Fruit fly (Drosophila melanogaster) whole organism, prepupa: ENCODE measurements around the gene TwdlN.

Experiments used
- CG11294 ChIP-seq: fragments of 200-800 bp; sonication (Bioruptor generic); IDR thresholded peaks from 2 replicates; pipeline ENCODE4 v1.3.6; 2022; ENCODE audit warnings: missing biosample characterization, missing genetic modification characterization
- CG34406 ChIP-seq: fragments of 200-800 bp; sonication (Bioruptor generic); optimal IDR thresholded peaks from 3 replicates; lab custom pipeline; 2016; ENCODE audit warnings: missing biosample characterization, missing genetic modification characterization
- CG6808 ChIP-seq: fragments of 200-800 bp; sonication (Bioruptor generic); optimal IDR thresholded peaks from 3 replicates; lab custom pipeline; 2017; ENCODE audit warnings: missing biosample characterization, missing genetic modification characterization, mild to moderate bottlenecking, moderate library complexity, missing genetic modification reagents
- CG8119 ChIP-seq: fragments of 200-800 bp; sonication (Bioruptor generic); IDR thresholded peaks from 3 replicates; pipeline ENCODE4 v1.3.6; 2022; ENCODE audit warnings: missing biosample characterization, missing genetic modification characterization
- Eip75B ChIP-seq: fragments of 200-800 bp; sonication (Bioruptor generic); optimal IDR thresholded peaks from 3 replicates; lab custom pipeline; 2016; ENCODE audit warnings: missing biosample characterization, missing genetic modification characterization
- Hr39 ChIP-seq: fragments of 200-800 bp; sonication (Bioruptor generic); optimal IDR thresholded peaks from 2 replicates; lab custom pipeline; 2016; ENCODE audit warnings: missing biosample characterization, missing genetic modification characterization
- Sox102F ChIP-seq: fragments of 200-800 bp; sonication (Bioruptor generic); optimal IDR thresholded peaks from 2 replicates; lab custom pipeline; 2016; ENCODE audit warnings: missing biosample characterization, mild to moderate bottlenecking, missing genetic modification characterization
- esn ChIP-seq: fragments of 200-800 bp; sonication (Bioruptor generic); optimal IDR thresholded peaks from 2 replicates; lab custom pipeline; 2016; ENCODE audit warnings: missing biosample characterization, mild to moderate bottlenecking, missing genetic modification characterization, moderate library complexity
- ss ChIP-seq, 2 experiments: fragments of 200-800 bp; sonication (Bioruptor generic); optimal IDR thresholded peaks; 2 replicates in 1 of 2; 3 replicates in 1 of 2; lab custom pipeline; 2017 to 2018; ENCODE audit warnings: mild to moderate bottlenecking in 2 of 2, missing biosample characterization in 2 of 2, missing genetic modification characterization in 2 of 2, moderate library complexity in 1 of 2

dm6 chr3R:26626638-26627037 lies 5.0 kb upstream of the TwdlN start, which contains the start of gene TwdlO:
- TF ChIP-seq ss (GFP tag; optimal IDR thresholded peaks at IDR 0.05; lab: Kevin White, UChicago) (no peak), CG6808 (GFP tag; lab: Kevin White, UChicago) (no peak), Sox102F (GFP tag; lab: Kevin White, UChicago) (no peak), Eip75B (no peak), Hr39 (no peak), CG8119 (GFP tag; lab: Robert Waterston, UW) (no peak), CG11294 (no peak), esn (GFP tag; lab: Kevin White, UChicago) (no peak), CG34406 (GFP tag; lab: Kevin White, UChicago) (no peak)
